Worm (Caenorhabditis elegans): ENCODE results near the gene gmeb-3.

- TF ChIP-seq ztf-29 (GFP tag; IDR thresholded peaks at IDR 0.05): peak; percentile 80; the same call in 1 of the 2 replicates
- peak; percentile 89 for TF ChIP-seq T22C8.4 (GFP tag; IDR thresholded peaks at IDR 0.05)
- TF ChIP-seq flt-1 (GFP tag; IDR thresholded peaks at IDR 0.05): peak; percentile 55; the same call in 1 of the 2 replicates
- TF ChIP-seq tab-1 (GFP tag; IDR thresholded peaks at IDR 0.05): no peak
- TF ChIP-seq klf-2 (GFP tag; conservative IDR thresholded peaks at IDR 0.05): no peak
- no peak for TF ChIP-seq ref-1 (GFP tag; conservative IDR thresholded peaks at IDR 0.05)
- peak; percentile 97 for TF ChIP-seq cog-1 (tag; optimal IDR thresholded peaks at IDR 0.05)
- no peak for TF ChIP-seq med-1 (GFP tag; optimal IDR thresholded peaks at IDR 0.05; ENCODE audit: insufficient read depth)
Observed at ce11 chrIII:3801379-3801894, 33.1 kb downstream of the gmeb-3 start.

Measured in whole organism, midembryonic.